Worm (Caenorhabditis elegans) whole organism, L4/young adult: ENCODE results near the gene ugt-39.

Experiments used
- W03F9.2 ChIP-seq: fragments of 150-350 bp; optimal IDR thresholded peaks from 2 replicates; lab custom pipeline; 2014; ENCODE audit warnings: missing biosample characterization, missing genetic modification characterization
- dao-5 ChIP-seq: sonication (generic microtip); optimal IDR thresholded peaks from 2 replicates; lab custom pipeline; 2016; ENCODE audit warnings: missing genotype, missing genetic modification characterization, moderate library complexity, missing compliant biosample characterization
- him-1 ChIP-seq: sonication (generic microtip); optimal IDR thresholded peaks from 2 replicates; lab custom pipeline; 2016; ENCODE audit warnings: missing genotype, missing genetic modification reagents, missing genetic modification characterization, missing compliant biosample characterization

Gene ugt-39

DNA sequence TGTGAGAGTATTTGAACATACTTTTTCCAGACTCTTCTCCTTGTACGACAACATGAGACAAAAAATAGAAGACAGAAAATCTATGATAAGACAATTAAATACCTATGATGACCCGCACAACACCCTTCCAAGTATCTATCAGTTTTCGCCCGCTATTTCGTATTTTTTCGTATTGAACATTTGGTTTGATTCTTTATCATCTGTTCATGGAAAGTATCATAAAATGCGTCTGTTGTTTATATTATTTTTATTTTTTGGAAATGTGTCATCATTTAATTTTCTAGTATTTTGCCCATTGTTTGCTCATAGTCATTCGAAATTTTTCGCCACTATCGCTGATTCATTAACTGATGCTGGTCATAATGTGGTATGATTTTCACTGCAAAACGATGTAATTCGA is at the start of gene ugt-39:
ugt-39 (plus strand) TSS at position 54 of the 400 bp plus-strand sequence.
- TF ChIP-seq him-1 (no peak), W03F9.2 (no peak), dao-5 (tag; lab: Kevin White, UChicago) (no peak)

DNA sequence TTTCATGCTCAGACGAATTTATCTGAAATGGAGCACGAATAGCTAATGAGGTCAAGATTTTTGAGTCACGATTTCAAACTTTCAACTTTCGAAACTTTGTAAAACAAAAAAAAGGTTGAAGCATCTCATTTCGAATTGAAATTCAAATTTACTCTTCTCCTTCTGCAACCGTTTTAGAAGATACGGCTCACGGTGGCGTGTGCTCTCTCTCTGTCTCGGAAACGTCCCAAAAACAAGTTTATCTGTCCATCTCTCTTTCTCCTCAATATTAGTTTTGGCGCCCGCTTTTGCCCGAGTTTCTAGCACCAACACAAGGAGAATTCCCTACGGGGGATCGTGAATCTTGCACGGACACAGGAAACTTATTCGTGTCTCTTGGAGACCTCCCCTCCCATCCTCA is 46.6 kb upstream of the ugt-39 start:
- TF ChIP-seq dao-5 (tag; lab: Kevin White, UChicago), result no peak
- TF ChIP-seq W03F9.2, result no peak
- no peak for TF ChIP-seq him-1

- no peak for TF ChIP-seq him-1
- TF ChIP-seq dao-5 (tag; lab: Kevin White, UChicago), result no peak
- no peak for TF ChIP-seq W03F9.2
These were observed 45.7 kb upstream of the ugt-39 start for ce11 chrV:7111276-7111675.

- TF ChIP-seq him-1 (no peak), W03F9.2 (no peak)
These were observed 44.7 kb upstream of the ugt-39 start for ce11 chrV:7112223-7112622.

ce11 chrV:7118796-7119195 is 38.1 kb upstream of the ugt-39 start, which contains the start of gene srx-33:
TSS of gene srx-33 (minus strand) at chrV:7118896.
- no peak for TF ChIP-seq him-1
- no peak for TF ChIP-seq W03F9.2
- TF ChIP-seq dao-5 (tag; lab: Kevin White, UChicago), result no peak

ce11 chrV:7120168-7120567 is 36.8 kb upstream of the ugt-39 start, which contains the start of gene srx-34:
TSS of gene srx-34 (minus strand) at chrV:7120268.
- TF ChIP-seq dao-5 (tag; lab: Kevin White, UChicago) (no peak), W03F9.2 (no peak), him-1 (no peak)

- TF ChIP-seq him-1 (no peak), dao-5 (tag; lab: Kevin White, UChicago) (no peak), W03F9.2 (no peak)
These were observed 33.7 kb upstream of the ugt-39 start, which contains the start of gene lmd-5 for ce11 chrV:7123188-7123708. TSS of gene lmd-5 (plus strand) at chrV:7123658.

ce11 chrV:7123979-7124378 is 33.0 kb upstream of the ugt-39 start:
- TF ChIP-seq dao-5 (tag; lab: Kevin White, UChicago) (no peak), him-1 (no peak), W03F9.2 (no peak)

DNA sequence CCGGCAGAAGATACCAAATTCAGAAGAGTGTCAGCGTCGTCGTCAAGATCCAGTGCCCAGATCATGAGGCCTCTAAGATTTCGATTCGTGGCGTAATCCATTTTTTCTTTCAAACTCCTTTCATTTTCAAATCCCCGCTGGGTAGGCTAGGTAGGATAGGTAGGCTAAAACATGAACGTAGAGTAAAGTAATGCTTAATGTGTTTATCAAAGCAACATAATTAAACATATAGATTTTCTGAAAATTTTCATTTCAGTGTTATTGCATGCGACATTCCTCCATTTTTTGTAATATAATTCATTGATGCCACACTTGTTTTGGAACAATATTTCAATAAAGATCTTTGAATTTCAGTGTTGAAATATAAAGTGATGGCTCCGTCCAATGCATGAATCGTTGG is 27.5 kb upstream of the ugt-39 start, which contains the start of gene T01C4.8:
T01C4.8 (minus strand) TSS at position 101 of the 400 bp plus-strand sequence.
- TF ChIP-seq W03F9.2 (no peak), dao-5 (tag; lab: Kevin White, UChicago) (no peak), him-1 (no peak)

- TF ChIP-seq him-1 (no peak), dao-5 (tag; lab: Kevin White, UChicago) (no peak), W03F9.2 (no peak)
These were observed 26.0 kb upstream of the ugt-39 start, which contains the start of gene srx-36 for ce11 chrV:7130974-7131373. TSS of gene srx-36 (minus strand) at chrV:7131074.

ce11 chrV:7132248-7132647 is 24.7 kb upstream of the ugt-39 start, which contains the start of gene sre-10:
TSS of gene sre-10 (plus strand) at chrV:7132548.
- TF ChIP-seq W03F9.2 (no peak), dao-5 (tag; lab: Kevin White, UChicago) (no peak), him-1 (no peak)

DNA sequence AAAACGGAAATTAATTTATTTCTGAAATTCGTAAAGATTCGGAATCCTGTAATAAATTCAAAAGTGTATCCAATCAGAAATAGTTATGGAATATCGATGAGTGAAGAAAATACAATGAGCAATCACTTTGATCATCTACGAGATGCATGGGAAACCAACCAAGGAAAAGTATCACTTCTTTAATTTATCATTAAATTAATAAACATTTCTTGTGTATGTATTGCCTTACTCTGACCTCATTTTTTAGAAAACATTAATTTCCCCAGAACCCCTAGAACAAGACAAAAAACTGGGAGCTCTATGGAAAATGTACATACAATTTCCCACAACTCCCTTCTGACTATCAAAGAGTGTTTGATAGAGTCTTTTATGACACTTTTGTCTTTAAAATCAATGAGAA is 23.0 kb upstream of the ugt-39 start, which contains the start of gene F10D2.16:
F10D2.16 (plus strand) TSS at position 301 of the 400 bp plus-strand sequence.
- TF ChIP-seq him-1, result no peak

ce11 chrV:7136859-7137258 is 20.1 kb upstream of the ugt-39 start:
- no peak for TF ChIP-seq dao-5 (tag; lab: Kevin White, UChicago)
- TF ChIP-seq him-1, result no peak
- TF ChIP-seq W03F9.2, result no peak

DNA sequence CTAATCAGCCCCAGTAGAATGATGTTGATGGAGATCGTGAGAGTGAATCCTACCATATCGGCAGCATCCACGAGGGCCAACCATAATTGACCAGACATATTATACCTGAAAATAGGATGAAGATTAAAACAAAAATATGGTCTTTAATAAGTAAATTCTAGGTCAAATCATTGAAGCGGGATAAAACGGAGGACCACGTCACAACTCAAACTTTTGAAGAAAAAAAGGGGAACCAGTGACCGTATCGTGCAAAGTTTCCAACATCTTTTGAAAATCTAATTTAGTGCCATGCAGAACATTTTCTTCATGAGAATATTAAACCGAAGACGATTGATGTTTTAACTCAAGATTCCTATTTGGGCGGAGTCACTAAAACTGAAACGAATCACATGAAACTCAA is 18.6 kb upstream of the ugt-39 start, which contains the start of gene str-112:
str-112 (minus strand) TSS at position 101 of the 400 bp plus-strand sequence.
- no peak for TF ChIP-seq dao-5 (tag; lab: Kevin White, UChicago)
- no peak for TF ChIP-seq him-1
- TF ChIP-seq W03F9.2, result no peak

ce11 chrV:7140368-7140767 is 16.6 kb upstream of the ugt-39 start:
- TF ChIP-seq him-1, result no peak
- TF ChIP-seq W03F9.2, result no peak
- TF ChIP-seq dao-5 (tag; lab: Kevin White, UChicago), result no peak

DNA sequence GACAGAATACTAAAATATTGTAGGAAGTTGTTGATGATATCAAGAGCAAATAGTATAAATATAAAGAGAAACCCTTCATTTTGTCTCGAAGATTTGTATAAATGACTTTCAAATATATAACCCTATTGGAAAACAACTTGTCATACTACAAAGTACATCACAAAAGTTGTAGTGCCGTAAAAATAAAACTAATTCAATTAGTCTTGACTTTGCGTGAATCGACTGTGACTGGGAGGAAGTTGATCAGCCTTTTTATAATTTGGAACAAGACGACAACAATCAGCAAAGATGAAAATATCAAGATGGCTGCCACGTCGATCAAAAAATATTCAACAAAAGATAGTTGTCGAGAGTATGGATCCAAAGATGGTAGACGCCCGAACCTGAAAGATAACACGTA is 15.1 kb upstream of the ugt-39 start, which contains the start of gene ugt-40:
ugt-40 (minus strand) TSS at position 101 of the 400 bp plus-strand sequence.
- no peak for TF ChIP-seq dao-5 (tag; lab: Kevin White, UChicago)
- TF ChIP-seq W03F9.2, result no peak
- no peak for TF ChIP-seq him-1
